Worm (Caenorhabditis elegans) whole organism, midembryonic: ENCODE data around the gene rab-3.

Source experiments
- T22C8.4 ChIP-seq: fragments of 200-800 bp; sonication (Bioruptor generic); IDR thresholded peaks from 2 replicates; pipeline ENCODE4 v1.3.6; 2022; ENCODE audit warnings: missing genetic modification characterization, missing compliant biosample characterization
- flt-1 ChIP-seq: fragments of 200-800 bp; sonication (Bioruptor generic); IDR thresholded peaks from 2 replicates; pipeline ENCODE4 v1.3.6; 2022; ENCODE audit warnings: missing genetic modification characterization, missing compliant biosample characterization
- klf-2 ChIP-seq: fragments of 200-800 bp; sonication (Bioruptor generic); conservative IDR thresholded peaks from 2 replicates; pipeline ENCODE4 v1.3.6; 2022; ENCODE audit warnings: missing genetic modification reagents, missing genetic modification characterization, missing compliant biosample characterization
- med-1 ChIP-seq: sonication (generic microtip); optimal IDR thresholded peaks from 2 replicates; lab custom pipeline; 2017; ENCODE audit warnings: missing genetic modification characterization, mild to moderate bottlenecking, missing compliant biosample characterization, antibody characterized with exemption, missing genetic modification reagents; ENCODE audit not compliant: insufficient read depth
- ref-1 ChIP-seq: fragments of 200-800 bp; sonication (Bioruptor generic); conservative IDR thresholded peaks from 2 replicates; pipeline ENCODE4 v1.3.6; 2022; ENCODE audit warnings: missing genetic modification reagents, missing genetic modification characterization, missing compliant biosample characterization
- tab-1 ChIP-seq: fragments of 200-800 bp; sonication (Bioruptor generic); IDR thresholded peaks from 2 replicates; pipeline ENCODE4 v1.3.6; 2022; ENCODE audit warnings: missing genetic modification characterization, missing compliant biosample characterization

- TF ChIP-seq flt-1 = no peak
- no peak for TF ChIP-seq med-1
- no peak for TF ChIP-seq ref-1 (GFP tag; lab: Robert Waterston, UW)
- no peak for TF ChIP-seq T22C8.4
- TF ChIP-seq tab-1 (GFP tag; lab: Robert Waterston, UW) = no peak
- no peak for TF ChIP-seq klf-2 (GFP tag; lab: Robert Waterston, UW)
Observed at ce11 chrII:5738795-5739194, 11.1 kb upstream of the rab-3 start, which contains the start of gene hlh-14.
